Worm (Caenorhabditis elegans): ENCODE measurements around the gene F43C11.8.
A peak's percentile ranks its signal among the peaks of the same experiment; 100 is the strongest.

Gene F43C11.8

DNA sequence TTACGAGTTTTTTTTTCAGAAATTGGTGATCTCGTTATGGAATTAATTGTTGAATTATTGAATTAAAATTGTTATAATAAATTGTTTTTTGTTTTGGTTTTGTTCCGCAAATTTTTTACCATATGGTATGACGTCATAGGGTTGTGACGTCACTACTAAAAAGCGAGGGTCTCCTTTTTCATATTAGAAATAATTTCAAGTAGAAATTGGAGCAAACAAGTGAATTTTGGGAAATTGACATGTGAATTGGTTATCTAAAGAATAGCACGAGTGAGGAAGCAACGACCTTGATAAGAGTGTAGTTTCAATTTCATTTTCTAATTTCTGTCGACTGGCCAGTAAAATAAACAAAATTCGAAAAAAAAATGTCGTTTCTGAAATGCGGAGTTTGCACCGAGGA lies 3.3 kb downstream of the F43C11.8 start, which contains the start of gene F43C11.7:
F43C11.7 (plus strand) TSS at position 326 of the 400 bp plus-strand sequence.
- TF ChIP-seq elt-2 (tag; optimal IDR thresholded peaks at IDR 0.05) (peak; percentile 87), egl-27 (tag; optimal IDR thresholded peaks at IDR 0.05) (no peak), pha-4 (tag; optimal IDR thresholded peaks at IDR 0.05) (peak; percentile 51), ztf-11 (tag; optimal IDR thresholded peaks at IDR 0.05) (no peak), zag-1 (tag; optimal IDR thresholded peaks at IDR 0.05) (no peak), pqm-1 (tag; optimal IDR thresholded peaks at IDR 0.05) (peak; percentile 49)

- TF ChIP-seq egl-5 (tag; optimal IDR thresholded peaks at IDR 0.05) (no peak), nhr-77 (tag; optimal IDR thresholded peaks at IDR 0.05) (no peak), snpc-4 (tag; optimal IDR thresholded peaks at IDR 0.05) (no peak), ceh-28 (tag; optimal IDR thresholded peaks at IDR 0.05) (no peak), fkh-2 (tag; optimal IDR thresholded peaks at IDR 0.05) (no peak), nhr-237 (tag; optimal IDR thresholded peaks at IDR 0.05) (no peak), unc-39 (tag; optimal IDR thresholded peaks at IDR 0.05) (no peak), nfya-1 (tag; optimal IDR thresholded peaks at IDR 0.05; ENCODE audit: insufficient read depth) (no peak), ZK546.5 (tag; optimal IDR thresholded peaks at IDR 0.05) (no peak), pqm-1 (tag; optimal IDR thresholded peaks at IDR 0.05) (no peak), pha-4 (tag; optimal IDR thresholded peaks at IDR 0.05) (no peak), unc-62 (GFP tag; optimal IDR thresholded peaks at IDR 0.05) (no peak), elt-3 (tag; optimal IDR thresholded peaks at IDR 0.05) (no peak), ama-1 (optimal IDR thresholded peaks at IDR 0.05) (no peak), R02D3.7 (tag; optimal IDR thresholded peaks at IDR 0.05) (no peak), ceh-16 (tag; optimal IDR thresholded peaks at IDR 0.05) (no peak), elt-1 (tag; optimal IDR thresholded peaks at IDR 0.05) (no peak), aly-2 (tag; optimal IDR thresholded peaks at IDR 0.05) (no peak), mml-1 (tag; optimal IDR thresholded peaks at IDR 0.05) (no peak), jun-1 (tag; optimal IDR thresholded peaks at IDR 0.05) (no peak)
These were observed 3.9 kb downstream of the F43C11.8 start for ce11 chrII:2336177-2336576.

ce11 chrII:2340974-2341373 lies 8.7 kb downstream of the F43C11.8 start:
- TF ChIP-seq mml-1 (tag; optimal IDR thresholded peaks at IDR 0.05) (no peak), pha-4 (tag; optimal IDR thresholded peaks at IDR 0.05) (no peak), elt-2 (tag; optimal IDR thresholded peaks at IDR 0.05) (peak; percentile 5), fkh-2 (tag; optimal IDR thresholded peaks at IDR 0.05) (no peak), ceh-9 (tag; optimal IDR thresholded peaks at IDR 0.05) (no peak), jun-1 (tag; optimal IDR thresholded peaks at IDR 0.05) (no peak), unc-62 (GFP tag; optimal IDR thresholded peaks at IDR 0.05) (no peak), nhr-76 (tag; optimal IDR thresholded peaks at IDR 0.05) (no peak), hmg-11 (tag; optimal IDR thresholded peaks at IDR 0.05) (peak; percentile 42), ceh-16 (tag; optimal IDR thresholded peaks at IDR 0.05) (peak; percentile 16), daf-12 (tag; optimal IDR thresholded peaks at IDR 0.05) (no peak), nhr-67 (tag; optimal IDR thresholded peaks at IDR 0.05) (no peak), nhr-25 (tag; optimal IDR thresholded peaks at IDR 0.05) (no peak), nhr-43 (tag; optimal IDR thresholded peaks at IDR 0.05; ENCODE audit: poor library complexity, severe bottlenecking) (no peak), snpc-4 (tag; optimal IDR thresholded peaks at IDR 0.05) (no peak), mdl-1 (tag; optimal IDR thresholded peaks at IDR 0.05) (no peak), ztf-4 (tag; optimal IDR thresholded peaks at IDR 0.05) (no peak), fkh-10 (GFP tag; optimal IDR thresholded peaks at IDR 0.05) (no peak), R02D3.7 (tag; optimal IDR thresholded peaks at IDR 0.05) (no peak), zag-1 (tag; optimal IDR thresholded peaks at IDR 0.05) (no peak), ceh-82 (tag; optimal IDR thresholded peaks at IDR 0.05) (no peak), lin-15B (tag; optimal IDR thresholded peaks at IDR 0.05) (no peak), nfya-1 (tag; optimal IDR thresholded peaks at IDR 0.05; ENCODE audit: insufficient read depth) (peak; percentile 14), tbx-2 (tag; optimal IDR thresholded peaks at IDR 0.05) (no peak), lsy-12 (tag; optimal IDR thresholded peaks at IDR 0.05) (no peak), nhr-12 (tag; optimal IDR thresholded peaks at IDR 0.05) (no peak)

ce11 chrII:2341515-2341914 lies 9.2 kb downstream of the F43C11.8 start, which contains the start of gene enri-1:
TSS of gene enri-1 (minus strand) at chrII:2341615.
- TF ChIP-seq ztf-4 (tag; optimal IDR thresholded peaks at IDR 0.05) (no peak), nhr-77 (tag; optimal IDR thresholded peaks at IDR 0.05) (no peak), elt-2 (tag; optimal IDR thresholded peaks at IDR 0.05) (no peak), ceh-9 (tag; optimal IDR thresholded peaks at IDR 0.05) (no peak), aly-2 (tag; optimal IDR thresholded peaks at IDR 0.05) (no peak), snpc-4 (tag; optimal IDR thresholded peaks at IDR 0.05) (no peak)
